Worm (Caenorhabditis elegans): Measurements from ENCODE around the gene angl-1.

The angl-1 gene

DNA sequence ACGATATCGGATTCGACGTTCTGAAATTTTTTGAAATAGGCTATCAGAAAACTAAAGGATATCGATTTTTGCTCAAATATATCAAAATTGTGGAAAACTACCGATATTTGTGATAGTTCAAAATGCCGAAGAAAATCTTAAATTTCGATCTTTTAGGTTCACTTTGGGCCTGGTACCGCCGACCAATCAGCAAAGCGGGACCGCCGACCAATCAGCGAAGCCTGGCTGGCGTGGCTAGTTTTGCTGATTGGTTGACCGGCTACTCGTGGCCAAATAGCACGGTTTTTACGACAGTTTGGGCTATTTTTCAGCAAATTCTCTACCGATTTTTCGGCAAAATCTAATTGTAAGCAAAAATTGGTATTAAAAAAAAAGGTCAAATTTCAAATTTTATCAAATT is 57.3 kb downstream of the angl-1 start:
- TF ChIP-seq snpc-1.2 (GFP tag; IDR thresholded peaks at IDR 0.05), result no peak
- TF ChIP-seq ztf-7 (tag; optimal IDR thresholded peaks at IDR 0.05), result no peak
- no peak for TF ChIP-seq dmd-9 (GFP tag; IDR thresholded peaks at IDR 0.05)
- no peak for TF ChIP-seq unc-130 (GFP tag; optimal IDR thresholded peaks at IDR 0.05)
- TF ChIP-seq F37D6.2 (tag; optimal IDR thresholded peaks at IDR 0.05), result no peak
- TF ChIP-seq mep-1 (tag; optimal IDR thresholded peaks at IDR 0.05), result no peak
- no peak for TF ChIP-seq duxl-1 (tag; optimal IDR thresholded peaks at IDR 0.05; ENCODE audit: poor library complexity)
- no peak for TF ChIP-seq jun-1 (tag; optimal IDR thresholded peaks at IDR 0.05)
- no peak for TF ChIP-seq ceh-32 (tag; optimal IDR thresholded peaks at IDR 0.05; ENCODE audit: poor library complexity)

DNA sequence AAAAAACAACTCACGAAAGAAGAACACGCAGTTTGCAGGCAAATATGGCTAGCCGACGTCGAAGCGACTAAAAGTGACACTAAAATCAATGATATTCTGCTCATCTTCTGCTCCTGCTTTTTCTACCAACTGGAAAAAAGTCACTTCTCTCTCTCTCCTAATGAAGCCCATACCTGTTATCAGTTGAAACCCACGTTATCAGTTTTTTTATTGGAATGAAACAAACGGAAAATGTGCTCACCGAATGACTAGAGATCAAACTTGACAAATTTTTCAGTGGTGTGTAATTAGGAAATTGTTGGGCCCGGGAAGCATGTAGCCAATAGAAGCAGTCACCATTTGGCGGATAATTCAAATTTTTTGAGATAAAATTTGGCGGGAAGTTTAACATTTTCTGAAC is 58.5 kb downstream of the angl-1 start, which contains the start of gene C24B9.3:
Gene C24B9.3 (minus strand): TSS at position 171 of the 400 bp plus-strand sequence.
- TF ChIP-seq lsy-2 (tag; optimal IDR thresholded peaks at IDR 0.05), result no peak
- no peak for TF ChIP-seq lin-13 (GFP tag; optimal IDR thresholded peaks at IDR 0.05)
- no peak for TF ChIP-seq daf-8 (GFP tag; IDR thresholded peaks at IDR 0.05)
- no peak for TF ChIP-seq daf-16 (GFP tag; optimal IDR thresholded peaks at IDR 0.05)
- peak; percentile 75 for TF ChIP-seq daf-16 (tag; optimal IDR thresholded peaks at IDR 0.05)
- TF ChIP-seq T26A8.4 (GFP tag; IDR thresholded peaks at IDR 0.05), result no peak
- peak; percentile 26 for TF ChIP-seq mxl-3 (GFP tag; optimal IDR thresholded peaks at IDR 0.05)
- TF ChIP-seq hlh-11 (tag; optimal IDR thresholded peaks at IDR 0.05), result peak; percentile 52
- no peak for TF ChIP-seq cey-2 (tag; optimal IDR thresholded peaks at IDR 0.05; ENCODE audit: borderline replicate concordance, insufficient read depth)
- peak; percentile 71 for TF ChIP-seq pqm-1 (tag; optimal IDR thresholded peaks at IDR 0.05)
- TF ChIP-seq lin-39 (tag; optimal IDR thresholded peaks at IDR 0.05), result no peak
- no peak for TF ChIP-seq R02D3.7 (tag; optimal IDR thresholded peaks at IDR 0.05)
- no peak for TF ChIP-seq lim-7 (GFP tag; IDR thresholded peaks at IDR 0.05)
- no peak for TF ChIP-seq zip-11 (GFP tag; IDR thresholded peaks at IDR 0.05)
- TF ChIP-seq dmd-6 (GFP tag; IDR thresholded peaks at IDR 0.05), result peak; percentile 74
- TF ChIP-seq zfp-2 (tag; optimal IDR thresholded peaks at IDR 0.05), result no peak
- TF ChIP-seq ZK546.5 (tag; optimal IDR thresholded peaks at IDR 0.05), result no peak
- TF ChIP-seq dmd-8 (GFP tag; IDR thresholded peaks at IDR 0.05), result no peak
- no peak for TF ChIP-seq jun-1 (tag; optimal IDR thresholded peaks at IDR 0.05)
- TF ChIP-seq sdz-12 (GFP tag; optimal IDR thresholded peaks at IDR 0.05), result no peak
- no peak for TF ChIP-seq F44E2.7 (GFP tag; IDR thresholded peaks at IDR 0.05)
- TF ChIP-seq set-16 (GFP tag; IDR thresholded peaks at IDR 0.05), result no peak
- no peak for TF ChIP-seq ceh-20 (GFP tag; IDR thresholded peaks at IDR 0.05)
- no peak for TF ChIP-seq tra-1 (GFP tag; IDR thresholded peaks at IDR 0.05)
- no peak for TF ChIP-seq ceh-82 (tag; optimal IDR thresholded peaks at IDR 0.05)
- TF ChIP-seq Y105C5A.15 (GFP tag; IDR thresholded peaks at IDR 0.05), result no peak
- no peak for TF ChIP-seq hif-1 (tag; optimal IDR thresholded peaks at IDR 0.05)
- no peak for TF ChIP-seq nhr-102 (tag; optimal IDR thresholded peaks at IDR 0.05)
- peak; percentile 45 for TF ChIP-seq nhr-77 (tag; optimal IDR thresholded peaks at IDR 0.05)
- TF ChIP-seq zip-2 (tag; optimal IDR thresholded peaks at IDR 0.05), result no peak
- no peak for TF ChIP-seq unc-62 (GFP tag; optimal IDR thresholded peaks at IDR 0.05 in 1 of 2)
- TF ChIP-seq unc-62 (tag; optimal IDR thresholded peaks at IDR 0.05), result no peak
- TF ChIP-seq nhr-28 (tag; optimal IDR thresholded peaks at IDR 0.05), result peak; percentile 57

Measured in whole organism, L4 larva.